Fruit fly (Drosophila melanogaster): ENCODE data around the gene CG14708.

CG14708 gene

DNA sequence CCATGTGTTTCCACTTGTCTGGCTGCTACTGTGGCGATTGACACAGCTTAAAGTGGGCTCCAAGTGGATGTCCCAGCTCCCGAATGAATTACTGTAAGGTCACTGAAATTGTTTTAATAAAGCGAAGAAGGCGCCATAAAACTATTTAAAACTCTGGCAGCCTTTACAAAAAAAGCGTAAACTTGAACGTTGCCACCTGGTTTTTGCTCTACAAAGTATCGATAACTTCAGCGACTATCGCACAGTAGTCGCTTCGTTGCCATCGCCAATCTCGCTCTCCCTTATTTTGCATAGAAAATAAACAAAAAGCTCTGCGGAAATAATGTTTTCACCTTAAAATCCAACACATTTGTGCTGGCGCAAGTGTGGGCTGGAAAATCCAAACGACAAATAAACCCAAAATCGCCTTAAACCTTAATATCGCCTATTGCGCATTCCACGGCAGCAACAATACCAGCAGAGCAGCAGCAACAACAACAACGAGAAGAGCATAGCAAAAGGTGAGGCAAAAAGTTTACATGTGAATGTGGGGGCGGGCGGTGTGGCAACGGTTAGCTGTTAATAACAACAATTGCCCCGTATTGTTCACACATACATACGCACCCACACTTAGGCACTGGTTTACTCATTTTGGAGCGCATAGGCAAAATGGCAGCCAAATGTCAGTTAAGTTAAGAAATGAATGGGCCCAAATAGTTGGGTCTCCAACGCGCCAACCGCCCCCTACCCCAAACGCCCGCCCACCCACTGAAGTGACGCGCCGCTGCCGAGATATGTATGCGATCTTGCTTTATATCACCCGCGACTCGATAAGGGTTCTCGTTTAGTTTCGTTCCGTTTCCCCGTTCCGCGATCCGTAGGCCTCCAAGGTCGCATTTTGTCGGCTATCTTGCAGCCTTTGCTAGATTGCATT is 27.7 kb downstream of the CG14708 start, which contains the start of gene wkd (continued):
- TF ChIP-seq CG13287 (GFP tag; IDR thresholded peaks at IDR 0.05; ENCODE audit: partially characterized antibody) (peak; percentile 94), CG17802 (tag; optimal IDR thresholded peaks at IDR 0.05) (no peak), vnd (GFP tag; IDR thresholded peaks at IDR 0.05; ENCODE audit: partially characterized antibody) (peak; percentile 69), NfI (GFP tag; optimal IDR thresholded peaks at IDR 0.05) (no peak), gce (GFP tag; IDR thresholded peaks at IDR 0.05) (no peak), h (optimal IDR thresholded peaks at IDR 0.05) (no peak), twi (tag; optimal IDR thresholded peaks at IDR 0.05) (no peak), abd-A (tag; optimal IDR thresholded peaks at IDR 0.05) (no peak), Hmr (GFP tag; optimal IDR thresholded peaks at IDR 0.05) (peak; percentile 13), CG15269 (tag; optimal IDR thresholded peaks at IDR 0.05) (no peak), CG3407 (GFP tag; optimal IDR thresholded peaks at IDR 0.05) (no peak), gem (tag; optimal IDR thresholded peaks at IDR 0.05) (no peak), NC2α (GFP tag; optimal IDR thresholded peaks at IDR 0.05) (no peak), CG2678 (tag; optimal IDR thresholded peaks at IDR 0.05) (no peak), slou (GFP tag; optimal IDR thresholded peaks at IDR 0.05) (no peak), klu (GFP tag; IDR thresholded peaks at IDR 0.05) (0 out of 2 replicates have a peak, but pooled peaks have one; percentile 14), C15 (GFP tag; IDR thresholded peaks at IDR 0.05) (no peak), ERR (GFP tag; optimal IDR thresholded peaks at IDR 0.05) (no peak), CkIIα-i1 (GFP tag; IDR thresholded peaks at IDR 0.05) (no peak), CG7839 (tag; optimal IDR thresholded peaks at IDR 0.05) (no peak), vvl (GFP tag; IDR thresholded peaks at IDR 0.05) (peak; percentile 51; the same call in 1 of the 2 replicates), so (GFP tag; IDR thresholded peaks at IDR 0.05) (no peak), corto (GFP tag; optimal IDR thresholded peaks at IDR 0.05) (no peak), lmd (GFP tag; IDR thresholded peaks at IDR 0.05) (no peak), Sox102F (GFP tag; optimal IDR thresholded peaks at IDR 0.05) (no peak), CG11696 (GFP tag; IDR thresholded peaks at IDR 0.05) (no peak), CG9727 (GFP tag; optimal IDR thresholded peaks at IDR 0.05) (no peak), CG32532 (GFP tag; IDR thresholded peaks at IDR 0.05) (no peak), zf30C (GFP tag; optimal IDR thresholded peaks at IDR 0.05) (no peak), unc-4 (GFP tag; IDR thresholded peaks at IDR 0.05; ENCODE audit: partially characterized antibody) (peak; percentile 88), CoRest (tag; optimal IDR thresholded peaks at IDR 0.05) (no peak), HLH4C (GFP tag; IDR thresholded peaks at IDR 0.05; ENCODE audit: partially characterized antibody) (peak; percentile 78), CG11247 (GFP tag; IDR thresholded peaks at IDR 0.05) (no peak), pfk (GFP tag; optimal IDR thresholded peaks at IDR 0.05) (peak; percentile 96), Xbp1 (GFP tag; optimal IDR thresholded peaks at IDR 0.05) (no peak), fd102C (GFP tag; optimal IDR thresholded peaks at IDR 0.05) (no peak), NFAT (GFP tag; IDR thresholded peaks at IDR 0.05) (no peak), CG4360 (GFP tag; IDR thresholded peaks at IDR 0.05) (peak; percentile 92), Oaz (GFP tag; IDR thresholded peaks at IDR 0.05) (no peak), zfh1 (GFP tag; IDR thresholded peaks at IDR 0.05) (no peak), CG4707 (GFP tag; optimal IDR thresholded peaks at IDR 0.05) (no peak), gsb (GFP tag; IDR thresholded peaks at IDR 0.05) (no peak), Ets97D (GFP tag; optimal IDR thresholded peaks at IDR 0.05) (peak; percentile 63), inv (GFP tag; IDR thresholded peaks at IDR 0.05; ENCODE audit: partially characterized antibody) (peak; percentile 78), Bteb2 (GFP tag; optimal IDR thresholded peaks at IDR 0.05) (no peak), amos (GFP tag; IDR thresholded peaks at IDR 0.05; ENCODE audit: partially characterized antibody) (peak; percentile 89), danr (GFP tag; IDR thresholded peaks at IDR 0.05) (no peak), CG11093 (GFP tag; IDR thresholded peaks at IDR 0.05) (no peak), Dad (GFP tag; optimal IDR thresholded peaks at IDR 0.05) (peak; percentile 12)
